Fruit fly (Drosophila melanogaster): Measurements from ENCODE around the gene ATPsynbetaL.

Gene ATPsynbetaL

DNA sequence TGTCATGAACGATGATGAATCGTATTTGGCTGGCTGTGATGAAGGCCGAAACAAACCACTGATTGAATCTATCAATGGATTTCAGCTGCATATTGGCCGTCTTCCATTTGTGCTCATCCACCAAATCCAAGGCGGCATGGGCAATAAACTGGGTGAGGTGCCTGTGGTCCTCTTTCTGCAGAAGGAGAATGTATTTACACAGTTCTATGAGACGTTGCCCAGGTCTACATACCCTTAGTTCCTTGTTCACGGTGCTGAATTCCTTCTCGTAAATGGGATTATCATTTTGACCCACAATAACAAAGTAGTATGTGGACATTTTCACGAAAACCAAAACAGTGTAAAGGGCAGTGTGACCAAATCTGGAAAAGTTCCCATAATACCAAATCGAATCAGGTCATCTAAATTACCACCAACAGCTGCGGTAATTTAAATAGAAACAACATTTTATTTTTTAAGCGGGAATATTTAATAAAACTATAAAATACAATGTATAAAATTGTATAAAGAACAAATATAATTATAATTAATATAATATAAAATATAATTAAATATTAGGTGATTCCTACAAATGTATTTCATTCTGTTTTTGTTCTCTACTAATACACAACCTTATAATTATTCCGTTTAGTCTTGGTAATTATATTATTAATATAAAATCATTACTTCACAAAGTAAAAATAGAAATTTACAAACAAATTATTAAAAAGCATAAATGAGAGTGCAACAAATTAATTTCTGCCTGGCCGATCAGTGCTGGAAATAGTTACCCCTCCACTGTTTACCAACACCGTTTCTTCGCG lies 33.8 kb downstream of the ATPsynbetaL start, which contains the start of the genes Trs20 and elg1 (continued):
- TF ChIP-seq sens-2 (GFP tag; IDR thresholded peaks at IDR 0.05): no peak
- 0 out of 2 replicates have a peak, but pooled peaks have one; percentile 24 for TF ChIP-seq stc (GFP tag; IDR thresholded peaks at IDR 0.05)
- TF ChIP-seq CG12236 (GFP tag; optimal IDR thresholded peaks at IDR 0.05): no peak
- TF ChIP-seq CG6791 (GFP tag; IDR thresholded peaks at IDR 0.05; ENCODE audit: partially characterized antibody): no peak
- no peak for TF ChIP-seq tna (GFP tag; IDR thresholded peaks at IDR 0.05; ENCODE audit: partially characterized antibody)
- TF ChIP-seq cwo (GFP tag; optimal IDR thresholded peaks at IDR 0.05): peak; percentile 33
- TF ChIP-seq CG15696 (tag; optimal IDR thresholded peaks at IDR 0.05): peak; percentile 54
- TF ChIP-seq ac (GFP tag; optimal IDR thresholded peaks at IDR 0.05): no peak
- peak; percentile 21 for TF ChIP-seq gro (GFP tag; optimal IDR thresholded peaks at IDR 0.05)
- TF ChIP-seq cato (GFP tag; optimal IDR thresholded peaks at IDR 0.05; ENCODE audit: borderline replicate concordance): peak; percentile 15
- TF ChIP-seq CG6854 (GFP tag; optimal IDR thresholded peaks at IDR 0.05): peak; percentile 37
- TF ChIP-seq so (GFP tag; IDR thresholded peaks at IDR 0.05): no peak
- TF ChIP-seq CG12071 (GFP tag; optimal IDR thresholded peaks at IDR 0.05): no peak
- TF ChIP-seq Doc2 (GFP tag; IDR thresholded peaks at IDR 0.05): no peak
- TF ChIP-seq Bteb2 (GFP tag; optimal IDR thresholded peaks at IDR 0.05): no peak
- TF ChIP-seq jing (GFP tag; optimal IDR thresholded peaks at IDR 0.05): no peak
- peak; percentile 63 for TF ChIP-seq phol (tag; optimal IDR thresholded peaks at IDR 0.05)
- TF ChIP-seq ssp (GFP tag; IDR thresholded peaks at IDR 0.05): no peak
- TF ChIP-seq PHDP (tag; optimal IDR thresholded peaks at IDR 0.05): peak; percentile 70
- TF ChIP-seq CG11560 (tag; IDR thresholded peaks at IDR 0.05): no peak
- peak; percentile 80 for TF ChIP-seq CG18262 (tag; optimal IDR thresholded peaks at IDR 0.05)
- no peak for TF ChIP-seq hbn (GFP tag; IDR thresholded peaks at IDR 0.05; ENCODE audit: partially characterized antibody)
- TF ChIP-seq CG10654 (GFP tag; optimal IDR thresholded peaks at IDR 0.05): peak; percentile 44
- TF ChIP-seq gfzf (GFP tag; optimal IDR thresholded peaks at IDR 0.05): peak; percentile 73
- TF ChIP-seq CG2712 (tag; optimal IDR thresholded peaks at IDR 0.05): peak; percentile 85
- TF ChIP-seq B-H2 (GFP tag; optimal IDR thresholded peaks at IDR 0.05): peak; percentile 61
- no peak for TF ChIP-seq sim (GFP tag; IDR thresholded peaks at IDR 0.05)
- no peak for TF ChIP-seq trh (GFP tag; optimal IDR thresholded peaks at IDR 0.05)
- TF ChIP-seq unpg (GFP tag; optimal IDR thresholded peaks at IDR 0.05): peak; percentile 30
- TF ChIP-seq salm (tag; optimal IDR thresholded peaks at IDR 0.05): no peak
- peak; percentile 58 for TF ChIP-seq Fer1 (GFP tag; optimal IDR thresholded peaks at IDR 0.05)
- TF ChIP-seq CG34376 (GFP tag; optimal IDR thresholded peaks at IDR 0.05): no peak
- peak; percentile 47 for TF ChIP-seq YL-1 (GFP tag; optimal IDR thresholded peaks at IDR 0.05)
- peak; percentile 4 for TF ChIP-seq Elba2 (GFP tag; optimal IDR thresholded peaks at IDR 0.05)
- no peak for TF ChIP-seq pan (optimal IDR thresholded peaks at IDR 0.05)
- peak in 1 of 2 experiments; percentile 11 for TF ChIP-seq pan (GFP tag; optimal IDR thresholded peaks at IDR 0.05 in 1 of 2, IDR thresholded peaks at IDR 0.05 in 1 of 2)
- no peak for TF ChIP-seq kay (GFP tag; optimal IDR thresholded peaks at IDR 0.05)
- TF ChIP-seq CG33213 (GFP tag; optimal IDR thresholded peaks at IDR 0.05): no peak
- TF ChIP-seq CG42726 (GFP tag; IDR thresholded peaks at IDR 0.05; ENCODE audit: partially characterized antibody): no peak
- TF ChIP-seq Lhr (GFP tag; optimal IDR thresholded peaks at IDR 0.05): no peak
- TF ChIP-seq ken (GFP tag; IDR thresholded peaks at IDR 0.05): no peak
- peak; percentile 71 for TF ChIP-seq CG30020 (tag; optimal IDR thresholded peaks at IDR 0.05)
- TF ChIP-seq ham (GFP tag; IDR thresholded peaks at IDR 0.05): no peak
- no peak for TF ChIP-seq CG4617 (GFP tag; optimal IDR thresholded peaks at IDR 0.05; ENCODE audit: borderline replicate concordance)
- no peak for TF ChIP-seq Awh (GFP tag; IDR thresholded peaks at IDR 0.05)
- TF ChIP-seq CG16863 (GFP tag; optimal IDR thresholded peaks at IDR 0.05): no peak
- no peak for TF ChIP-seq HLH4C (GFP tag; IDR thresholded peaks at IDR 0.05; ENCODE audit: partially characterized antibody)
- TF ChIP-seq usp (GFP tag; optimal IDR thresholded peaks at IDR 0.05): no peak
- no peak for TF ChIP-seq amos (GFP tag; IDR thresholded peaks at IDR 0.05; ENCODE audit: partially characterized antibody)

Data from whole organism, embryonic.